Worm (Caenorhabditis elegans) whole organism, mixed stage, embryonic: Measurements from ENCODE around the gene F58E6.5.
A peak's percentile ranks its signal among the peaks of the same experiment; 100 is the strongest.

Source experiments
- M03D4.4 ChIP-seq: sonication (generic microtip); optimal IDR thresholded peaks from 2 replicates; lab custom pipeline; 2017; ENCODE audit warnings: mild to moderate bottlenecking, missing genetic modification characterization, missing compliant biosample characterization
- bed-3 ChIP-seq: fragments of 200-800 bp; sonication (Bioruptor generic); optimal IDR thresholded peaks from 3 replicates; lab custom pipeline; 2018; ENCODE audit warnings: mild to moderate bottlenecking, missing genetic modification characterization, moderate library complexity, missing compliant biosample characterization
- blmp-1 ChIP-seq: fragments of 150-350 bp; optimal IDR thresholded peaks from 2 replicates; lab custom pipeline; 2014; ENCODE audit warnings: missing biosample characterization, missing genetic modification characterization
- ceh-43 ChIP-seq: fragments of 200-800 bp; sonication (Bioruptor generic); optimal IDR thresholded peaks from 2 replicates; lab custom pipeline; 2018; ENCODE audit warnings: mild to moderate bottlenecking, missing genetic modification characterization, moderate library complexity, missing compliant biosample characterization
- ceh-83 ChIP-seq: fragments of 200-800 bp; sonication (Bioruptor generic); optimal IDR thresholded peaks from 2 replicates; lab custom pipeline; 2018; ENCODE audit warnings: mild to moderate bottlenecking, missing genetic modification characterization, missing compliant biosample characterization
- ces-1 ChIP-seq: fragments of 150-350 bp; optimal IDR thresholded peaks from 2 replicates; lab custom pipeline; 2014; ENCODE audit warnings: missing biosample characterization, missing genetic modification reagents, missing genetic modification characterization
- elt-1 ChIP-seq: sonication (generic microtip); optimal IDR thresholded peaks from 2 replicates; lab custom pipeline; 2017; ENCODE audit warnings: missing genetic modification characterization, mild to moderate bottlenecking, missing compliant biosample characterization, antibody characterized with exemption, moderate library complexity, borderline replicate concordance; ENCODE audit not compliant: insufficient read depth
- elt-3 ChIP-seq: fragments of 150-350 bp; optimal IDR thresholded peaks from 2 replicates; lab custom pipeline; 2014; ENCODE audit warnings: missing biosample characterization, missing genetic modification characterization
- flh-1 ChIP-seq: fragments of 200-800 bp; sonication (Bioruptor generic); optimal IDR thresholded peaks from 2 replicates; lab custom pipeline; 2018; ENCODE audit warnings: mild to moderate bottlenecking, missing genetic modification characterization, moderate library complexity, missing compliant biosample characterization
- hlh-1 ChIP-seq: fragments of 150-350 bp; optimal IDR thresholded peaks from 2 replicates; lab custom pipeline; 2014; ENCODE audit warnings: missing biosample characterization, missing genetic modification reagents, missing genetic modification characterization
- lin-13 ChIP-seq: fragments of 150-350 bp; optimal IDR thresholded peaks from 2 replicates; lab custom pipeline; 2014; ENCODE audit warnings: missing biosample characterization, missing genetic modification characterization
- lin-32 ChIP-seq: fragments of 200-800 bp; sonication (Bioruptor generic); optimal IDR thresholded peaks from 2 replicates; lab custom pipeline; 2018; ENCODE audit warnings: mild to moderate bottlenecking, missing genetic modification characterization, missing compliant biosample characterization
- lsy-2 ChIP-seq: fragments of 150-350 bp; optimal IDR thresholded peaks from 2 replicates; lab custom pipeline; 2014; ENCODE audit warnings: missing biosample characterization, missing genetic modification characterization
- mab-5 ChIP-seq: fragments of 150-350 bp; optimal IDR thresholded peaks from 2 replicates; lab custom pipeline; 2014; ENCODE audit warnings: missing biosample characterization, missing genetic modification characterization
- mep-1 ChIP-seq: fragments of 150-350 bp; optimal IDR thresholded peaks from 2 replicates; lab custom pipeline; 2017; ENCODE audit warnings: missing biosample characterization, missing genetic modification reagents, missing genetic modification characterization, inconsistent platforms
- mls-2 ChIP-seq: sonication (generic microtip); optimal IDR thresholded peaks from 2 replicates; lab custom pipeline; 2016; ENCODE audit warnings: mild to moderate bottlenecking, missing genetic modification characterization, moderate library complexity, missing compliant biosample characterization
- nhr-12 ChIP-seq: fragments of 150-350 bp; optimal IDR thresholded peaks from 2 replicates; lab custom pipeline; 2014; ENCODE audit warnings: missing biosample characterization, missing genetic modification characterization
- nhr-2 ChIP-seq: fragments of 150-350 bp; optimal IDR thresholded peaks from 2 replicates; lab custom pipeline; 2014; ENCODE audit warnings: missing biosample characterization, missing genetic modification characterization
- nhr-28 ChIP-seq: fragments of 150-350 bp; optimal IDR thresholded peaks from 2 replicates; lab custom pipeline; 2014; ENCODE audit warnings: missing biosample characterization, missing genetic modification characterization
- sem-2 ChIP-seq: fragments of 200-800 bp; sonication (Bioruptor generic); optimal IDR thresholded peaks from 2 replicates; lab custom pipeline; 2018; ENCODE audit warnings: mild to moderate bottlenecking, missing genetic modification characterization, missing compliant biosample characterization
- snpc-4 ChIP-seq: fragments of 150-350 bp; optimal IDR thresholded peaks from 2 replicates; lab custom pipeline; 2014; ENCODE audit warnings: missing biosample characterization, missing genetic modification characterization
- tbx-8 ChIP-seq: fragments of 200-800 bp; sonication (Bioruptor generic); optimal IDR thresholded peaks from 2 replicates; lab custom pipeline; 2018; ENCODE audit warnings: mild to moderate bottlenecking, missing genetic modification characterization, moderate library complexity, missing compliant biosample characterization
- unc-62 ChIP-seq: fragments of 150-350 bp; optimal IDR thresholded peaks from 2 replicates; lab custom pipeline; 2014; ENCODE audit warnings: missing biosample characterization, missing genetic modification reagents, missing genetic modification characterization
- zip-8 ChIP-seq: fragments of 150-350 bp; optimal IDR thresholded peaks from 2 replicates; lab custom pipeline; 2014; ENCODE audit warnings: missing biosample characterization, missing genetic modification characterization

F58E6.5 gene

ce11 chrV:9771970-9772369 is 17.6 kb upstream of the F58E6.5 start, which contains the start of gene F46B6.2:
Gene F46B6.2, plus strand, starts transcription at chrV:9772285.
- TF ChIP-seq ces-1 (peak; percentile 99), mab-5 (tag; lab: Kevin White, UChicago) (no peak)

ce11 chrV:9771311-9771710 is 17.0 kb upstream of the F58E6.5 start:
- TF ChIP-seq ces-1 (peak; percentile 90), sem-2 (GFP tag; lab: Kevin White, UChicago) (no peak)

ce11 chrV:9768828-9769778 is 14.7 kb upstream of the F58E6.5 start, which contains the start of gene unc-42:
Gene unc-42, minus strand, starts transcription at chrV:9769391.
- TF ChIP-seq unc-62 (GFP tag; lab: Kevin White, UChicago) (no peak), ces-1 (peak; percentile 100)
- TF ChIP-seq, all 35 proteins: peak for 1

ce11 chrV:9767941-9768340 is 13.6 kb upstream of the F58E6.5 start:
- TF ChIP-seq M03D4.4, result no peak
- peak; percentile 50 for TF ChIP-seq zip-8 (tag; lab: Kevin White, UChicago)
- no peak for TF ChIP-seq blmp-1
- TF ChIP-seq ces-1, result peak; percentile 100
- TF ChIP-seq nhr-2, result no peak
- TF ChIP-seq nhr-12, result no peak

- TF ChIP-seq ces-1 (peak; percentile 100), lin-32 (GFP tag; lab: Kevin White, UChicago) (no peak), lin-13 (tag; lab: Kevin White, UChicago) (no peak), lsy-2 (tag; lab: Kevin White, UChicago) (peak; percentile 46)
Observed at ce11 chrV:9765622-9766021, 11.3 kb upstream of the F58E6.5 start.

ce11 chrV:9764552-9764951 is 10.2 kb upstream of the F58E6.5 start:
- TF ChIP-seq hlh-1 (tag; lab: Kevin White, UChicago), result no peak
- no peak for TF ChIP-seq lin-13 (tag; lab: Kevin White, UChicago)
- TF ChIP-seq blmp-1, result no peak
- no peak for TF ChIP-seq ceh-83 (GFP tag; lab: Kevin White, UChicago)
- TF ChIP-seq bed-3, result no peak
- no peak for TF ChIP-seq tbx-8 (GFP tag; lab: Kevin White, UChicago)
- TF ChIP-seq mab-5 (tag; lab: Kevin White, UChicago), result no peak
- TF ChIP-seq elt-3 (tag; lab: Kevin White, UChicago), result no peak
- TF ChIP-seq lsy-2 (tag; lab: Kevin White, UChicago), result no peak
- no peak for TF ChIP-seq ces-1
- TF ChIP-seq nhr-28 (tag; lab: Kevin White, UChicago), result no peak
- no peak for TF ChIP-seq mep-1 (tag; lab: Kevin White, UChicago)
- TF ChIP-seq ceh-43 (GFP tag; lab: Kevin White, UChicago), result no peak
- TF ChIP-seq mls-2 (tag; lab: Kevin White, UChicago), result no peak
- TF ChIP-seq unc-62 (GFP tag; lab: Kevin White, UChicago), result no peak
- no peak for TF ChIP-seq nhr-12
- no peak for TF ChIP-seq zip-8 (tag; lab: Kevin White, UChicago)
- no peak for TF ChIP-seq elt-1
- TF ChIP-seq flh-1, result no peak

- TF ChIP-seq snpc-4 (tag; lab: Kevin White, UChicago) (no peak), ces-1 (peak; percentile 94), ceh-83 (GFP tag; lab: Kevin White, UChicago) (no peak)
Observed at ce11 chrV:9763759-9764158, 9.4 kb upstream of the F58E6.5 start.

- TF ChIP-seq blmp-1 (peak; percentile 74), hlh-1 (tag; lab: Kevin White, UChicago) (no peak)
Observed at ce11 chrV:9758437-9758836, 4.1 kb upstream of the F58E6.5 start.
